Fruit fly (Drosophila melanogaster) whole organism, embryonic: ENCODE results near the gene CG16959.

Experiments
- Awh ChIP-seq: fragments of 200-800 bp; sonication (Bioruptor generic); IDR thresholded peaks from 2 replicates; pipeline ENCODE4, ENCODE4 v1.3.6; 2022; ENCODE audit warnings: missing biosample characterization, missing genetic modification characterization
- BEAF-32 ChIP-seq: fragments of 200-800 bp; sonication (Bioruptor generic); optimal IDR thresholded peaks from 3 replicates; lab custom pipeline; 2017; ENCODE audit warnings: missing biosample characterization, missing genetic modification characterization, mild to moderate bottlenecking, moderate library complexity, missing genetic modification reagents
- CG10274 ChIP-seq: fragments of 200-800 bp; sonication (Bioruptor generic); optimal IDR thresholded peaks from 3 replicates; lab custom pipeline; 2017; ENCODE audit warnings: missing biosample characterization, mild to moderate bottlenecking, missing genetic modification characterization
- CG11560 ChIP-seq: fragments of 200-800 bp; sonication (Bioruptor generic); IDR thresholded peaks from 3 replicates; pipeline ENCODE4 v1.3.6; 2022; ENCODE audit warnings: missing biosample characterization, missing genetic modification characterization
- CG12236 ChIP-seq: fragments of 200-800 bp; sonication (Bioruptor generic); optimal IDR thresholded peaks from 2 replicates; lab custom pipeline; 2016; ENCODE audit warnings: missing biosample characterization, missing genetic modification characterization
- CG14014 ChIP-seq: fragments of 200-800 bp; sonication (Bioruptor generic); IDR thresholded peaks from 2 replicates; pipeline ENCODE4 v1.3.6; 2022; ENCODE audit warnings: missing biosample characterization, missing genetic modification characterization
- CG14710 ChIP-seq: fragments of 200-800 bp; sonication (Bioruptor generic); optimal IDR thresholded peaks from 3 replicates; lab custom pipeline; 2019; ENCODE audit warnings: missing biosample characterization, mild to moderate bottlenecking, missing genetic modification characterization, moderate library complexity
- CG16863 ChIP-seq: fragments of 200-800 bp; sonication (Bioruptor generic); optimal IDR thresholded peaks from 3 replicates; lab custom pipeline; 2016; ENCODE audit warnings: missing biosample characterization, missing genetic modification characterization
- CG17328 ChIP-seq: fragments of 200-800 bp; sonication (Bioruptor generic); IDR thresholded peaks from 2 replicates; pipeline ENCODE4 v1.3.6; 2022; ENCODE audit warnings: missing biosample characterization, missing genetic modification characterization
- CG2129 ChIP-seq: fragments of 200-800 bp; sonication (Bioruptor generic); IDR thresholded peaks from 2 replicates; pipeline ENCODE4 v1.3.6; 2022; ENCODE audit warnings: missing biosample characterization, missing genetic modification characterization; ENCODE audit not compliant: partially characterized antibody
- CG3838 ChIP-seq: fragments of 200-800 bp; sonication (Bioruptor generic); optimal IDR thresholded peaks from 3 replicates; lab custom pipeline; 2016; ENCODE audit warnings: missing biosample characterization, missing genetic modification characterization
- CG42726 ChIP-seq: fragments of 200-800 bp; sonication (Bioruptor generic); IDR thresholded peaks from 2 replicates; pipeline ENCODE4 v1.3.6; 2022; ENCODE audit warnings: missing biosample characterization, missing genetic modification characterization; ENCODE audit not compliant: partially characterized antibody
- CG6654 ChIP-seq: fragments of 200-800 bp; sonication (Bioruptor generic); optimal IDR thresholded peaks from 2 replicates; lab custom pipeline; 2017; ENCODE audit warnings: missing biosample characterization, mild to moderate bottlenecking, missing genetic modification characterization
- CG6791 ChIP-seq: fragments of 200-800 bp; sonication (Bioruptor generic); IDR thresholded peaks from 3 replicates; pipeline ENCODE4 v1.3.6; 2022; ENCODE audit warnings: missing biosample characterization, missing genetic modification characterization; ENCODE audit not compliant: partially characterized antibody
- CG6813 ChIP-seq: fragments of 200-800 bp; sonication (Bioruptor generic); optimal IDR thresholded peaks from 2 replicates; lab custom pipeline; 2017; ENCODE audit warnings: missing biosample characterization, missing genetic modification characterization, mild to moderate bottlenecking, moderate library complexity, missing genetic modification reagents
- CG7786 ChIP-seq: fragments of 200-800 bp; sonication (Bioruptor generic); optimal IDR thresholded peaks from 2 replicates; lab custom pipeline; 2016; ENCODE audit warnings: missing biosample characterization, missing genetic modification characterization
- CG9932 ChIP-seq: fragments of 200-800 bp; sonication (Bioruptor generic); IDR thresholded peaks from 2 replicates; pipeline ENCODE4 v1.3.6; 2022; ENCODE audit warnings: missing biosample characterization, missing genetic modification characterization
- CkIIα-i1 ChIP-seq: fragments of 200-800 bp; sonication (Bioruptor generic); IDR thresholded peaks from 2 replicates; pipeline ENCODE4 v1.3.6; 2022; ENCODE audit warnings: missing biosample characterization, missing genetic modification characterization
- Gug ChIP-seq: fragments of 200-800 bp; sonication (Bioruptor generic); IDR thresholded peaks from 4 replicates; pipeline ENCODE4 v1.3.6; 2022; ENCODE audit warnings: missing biosample characterization, missing genetic modification characterization
- MTF-1 ChIP-seq: fragments of 200-800 bp; sonication (Bioruptor generic); optimal IDR thresholded peaks from 2 replicates; lab custom pipeline; 2018; ENCODE audit warnings: missing biosample characterization, mild to moderate bottlenecking, missing genetic modification characterization, borderline replicate concordance
- Optix ChIP-seq: fragments of 200-800 bp; sonication (Bioruptor generic); IDR thresholded peaks from 3 replicates; pipeline ENCODE4 v1.3.6; 2022; ENCODE audit warnings: missing biosample characterization, missing genetic modification characterization
- Scr ChIP-seq: fragments of 200-800 bp; sonication (Bioruptor generic); IDR thresholded peaks from 2 replicates; pipeline ENCODE4 v1.3.6; 2022; ENCODE audit warnings: missing biosample characterization, missing genetic modification characterization; ENCODE audit not compliant: partially characterized antibody
- Trl ChIP-seq, 3 experiments: fragments of >200 bp in 2 of 3; fragments of 200-800 bp in 1 of 3; sonication (Bioruptor generic) in 1 of 3; optimal IDR thresholded peaks; 2 replicates in 1 of 3; 3 replicates in 2 of 3; lab custom pipeline; 2016 to 2017; ENCODE audit warnings: missing biosample characterization in 1 of 3, missing genetic modification characterization in 1 of 3
- cad ChIP-seq: fragments of >200 bp; optimal IDR thresholded peaks from 2 replicates; lab custom pipeline; 2017; ENCODE audit warnings: missing biosample characterization, missing genetic modification characterization
- chinmo ChIP-seq: fragments of 200-800 bp; sonication (Bioruptor generic); IDR thresholded peaks from 4 replicates; pipeline ENCODE4 v1.3.6; 2022; ENCODE audit warnings: missing biosample characterization, missing genetic modification characterization; ENCODE audit not compliant: partially characterized antibody
- chm ChIP-seq: fragments of 200-800 bp; sonication (Bioruptor generic); IDR thresholded peaks from 2 replicates; pipeline ENCODE4 v1.3.6; 2022; ENCODE audit warnings: missing biosample characterization, missing genetic modification characterization
- cwo ChIP-seq: fragments of 200-800 bp; sonication (Bioruptor generic); optimal IDR thresholded peaks from 3 replicates; lab custom pipeline; 2017; ENCODE audit warnings: missing biosample characterization, missing genetic modification characterization, mild to moderate bottlenecking, moderate library complexity, missing genetic modification reagents
- dpn ChIP-seq, 2 experiments: fragments of 200-800 bp; sonication (Bioruptor generic); optimal IDR thresholded peaks; 3 replicates each; lab custom pipeline; 2016; ENCODE audit warnings: missing biosample characterization in 2 of 2, missing genetic modification characterization in 2 of 2
- grn ChIP-seq: fragments of 200-800 bp; sonication (Bioruptor generic); optimal IDR thresholded peaks from 3 replicates; lab custom pipeline; 2017; ENCODE audit warnings: missing biosample characterization, missing genetic modification characterization
- mirr ChIP-seq: fragments of 200-800 bp; sonication (Bioruptor generic); optimal IDR thresholded peaks from 3 replicates; lab custom pipeline; 2018; ENCODE audit warnings: missing biosample characterization, mild to moderate bottlenecking, missing genetic modification characterization
- mld ChIP-seq: fragments of 200-800 bp; sonication (Bioruptor generic); IDR thresholded peaks from 3 replicates; pipeline ENCODE4 v1.3.6; 2022; ENCODE audit warnings: missing biosample characterization, missing genetic modification characterization; ENCODE audit not compliant: partially characterized antibody
- p53 ChIP-seq: fragments of 200-800 bp; sonication (Bioruptor generic); optimal IDR thresholded peaks from 2 replicates; lab custom pipeline; 2016; ENCODE audit warnings: missing biosample characterization, missing genetic modification characterization
- pan ChIP-seq, 4 experiments: fragments of >200 bp in 3 of 4; fragments of 200-800 bp in 1 of 4; sonication (Bioruptor generic) in 1 of 4; optimal IDR thresholded peaks in 3 of 4; IDR thresholded peaks in 1 of 4; 2 replicates each; pipeline versions ENCODE4 v1.3.6 to Lab custom; 2017 to 2022; ENCODE audit warnings: missing biosample characterization in 2 of 4, missing genetic modification characterization in 2 of 4, mixed read lengths in 1 of 4
- phol ChIP-seq: fragments of 200-800 bp; sonication (Bioruptor generic); optimal IDR thresholded peaks from 3 replicates; lab custom pipeline; 2018; ENCODE audit warnings: missing biosample characterization, mild to moderate bottlenecking, missing genetic modification characterization, moderate library complexity
- pros ChIP-seq: fragments of 200-800 bp; sonication (Bioruptor generic); optimal IDR thresholded peaks from 3 replicates; lab custom pipeline; 2019; ENCODE audit warnings: missing biosample characterization, mild to moderate bottlenecking, missing genetic modification characterization, moderate library complexity
- psq ChIP-seq: fragments of 200-800 bp; sonication (Bioruptor generic); optimal IDR thresholded peaks from 2 replicates; lab custom pipeline; 2017; ENCODE audit warnings: missing biosample characterization, missing genetic modification characterization
- row ChIP-seq: fragments of 200-800 bp; sonication (Bioruptor generic); IDR thresholded peaks from 3 replicates; pipeline ENCODE4 v1.3.6; 2022; ENCODE audit warnings: missing biosample characterization, missing genetic modification characterization
- schlank ChIP-seq: fragments of 200-800 bp; sonication (Bioruptor generic); optimal IDR thresholded peaks from 2 replicates; lab custom pipeline; 2018; ENCODE audit warnings: missing biosample characterization, mild to moderate bottlenecking, missing genetic modification characterization
- slbo ChIP-seq: fragments of 200-800 bp; sonication (Bioruptor generic); IDR thresholded peaks from 2 replicates; pipeline ENCODE4 v1.3.6; 2022; ENCODE audit warnings: missing biosample characterization, missing genetic modification characterization
- tna ChIP-seq: fragments of 200-800 bp; sonication (Bioruptor generic); IDR thresholded peaks from 2 replicates; pipeline ENCODE4 v1.3.6; 2022; ENCODE audit warnings: missing biosample characterization, missing genetic modification characterization; ENCODE audit not compliant: partially characterized antibody
- ttk ChIP-seq: fragments of 200-800 bp; sonication (Bioruptor generic); IDR thresholded peaks from 2 replicates; pipeline ENCODE4 v2.1.2; 2022; ENCODE audit warnings: missing biosample characterization, missing genetic modification characterization
- usp ChIP-seq: fragments of >200 bp; optimal IDR thresholded peaks from 2 replicates; lab custom pipeline; 2017; ENCODE audit warnings: missing biosample characterization, missing genetic modification characterization

The CG16959 gene

dm6 chr3L:15140268-15140957 is 15.3 kb upstream of the CG16959 start (continued):
- TF ChIP-seq Trl (optimal IDR thresholded peaks at IDR 0.05; lab: Kevin White, UChicago) (no peak), Trl (GFP tag; optimal IDR thresholded peaks at IDR 0.05; lab: Kevin White, UChicago) (no peak), slbo (0 out of 2 replicates have a peak, but pooled peaks have one; percentile 10), MTF-1 (GFP tag; lab: Kevin White, UChicago) (no peak), CG9932 (GFP tag; lab: Robert Waterston, UW) (peak; percentile 46; the same call in 1 of the 2 replicates), cad (peak; percentile 25), ttk (GFP tag; lab: Robert Waterston, UW) (no peak), BEAF-32 (GFP tag; lab: Kevin White, UChicago) (no peak), psq (GFP tag; lab: Kevin White, UChicago) (no peak), CG17328 (GFP tag; lab: Robert Waterston, UW) (no peak), row (GFP tag; lab: Robert Waterston, UW) (peak; percentile 31), CG3838 (GFP tag; lab: Kevin White, UChicago) (no peak), Scr (GFP tag; lab: Robert Waterston, UW) (no peak), CG6654 (no peak), dpn (GFP tag; optimal IDR thresholded peaks at IDR 0.05; lab: Kevin White, UChicago) (no peak), Gug (GFP tag; lab: Robert Waterston, UW) (no peak; the same call in 3 of the 4 replicates), Optix (no peak), CG10274 (GFP tag; lab: Kevin White, UChicago) (no peak), Awh (GFP tag; lab: Robert Waterston, UW) (0 out of 2 replicates have a peak, but pooled peaks have one; percentile 6), CG2129 (GFP tag; lab: Robert Waterston, UW) (no peak), CG14710 (no peak), grn (GFP tag; lab: Kevin White, UChicago) (peak; percentile 24), CG6791 (GFP tag; lab: Robert Waterston, UW) (no peak), usp (GFP tag; lab: Kevin White, UChicago) (no peak), CG6813 (no peak), cwo (no peak), mirr (no peak), CG11560 (tag; lab: Robert Waterston, UW) (peak; percentile 47; the same call in 1 of the 3 replicates), CG7786 (GFP tag; lab: Kevin White, UChicago) (no peak), CkIIα-i1 (GFP tag; lab: Robert Waterston, UW) (no peak), pros (GFP tag; lab: Kevin White, UChicago) (no peak), chinmo (no peak), phol (tag; lab: Kevin White, UChicago) (peak; percentile 74), p53 (GFP tag; lab: Kevin White, UChicago) (no peak), CG16863 (GFP tag; lab: Kevin White, UChicago) (no peak), schlank (tag; lab: Kevin White, UChicago) (no peak), chm (GFP tag; lab: Robert Waterston, UW) (no peak), pan (optimal IDR thresholded peaks at IDR 0.05; lab: Kevin White, UChicago) (no peak), pan (GFP tag; optimal IDR thresholded peaks at IDR 0.05 in 1 of 2, IDR thresholded peaks at IDR 0.05 in 1 of 2) (no peak), mld (no peak), CG14014 (GFP tag; lab: Robert Waterston, UW) (no peak), tna (GFP tag; lab: Robert Waterston, UW) (no peak), CG12236 (GFP tag; lab: Kevin White, UChicago) (no peak), CG42726 (GFP tag; lab: Robert Waterston, UW) (peak; percentile 39; the same call in 1 of the 2 replicates)
